Fruit fly (Drosophila melanogaster) whole organism, embryonic: ENCODE measurements around the gene CG9503.
A peak's percentile ranks its signal among the peaks of the same experiment; 100 is the strongest.

Experiments
- Antp ChIP-seq: fragments of 200-800 bp; sonication (Bioruptor generic); optimal IDR thresholded peaks from 3 replicates; lab custom pipeline; 2016; ENCODE audit warnings: missing biosample characterization, missing genetic modification characterization
- BtbVII ChIP-seq: fragments of 200-800 bp; sonication (Bioruptor generic); optimal IDR thresholded peaks from 3 replicates; lab custom pipeline; 2017; ENCODE audit warnings: missing biosample characterization, mild to moderate bottlenecking, missing genetic modification characterization
- C15 ChIP-seq: fragments of 200-800 bp; sonication (Bioruptor generic); IDR thresholded peaks from 3 replicates; pipeline ENCODE4 v1.3.6; 2022; ENCODE audit warnings: missing biosample characterization, missing genetic modification characterization
- CG11504 ChIP-seq: fragments of 200-800 bp; sonication (Bioruptor generic); optimal IDR thresholded peaks from 3 replicates; lab custom pipeline; 2019; ENCODE audit warnings: missing biosample characterization, mild to moderate bottlenecking, missing genetic modification characterization, moderate library complexity
- CG13775 ChIP-seq: fragments of 200-800 bp; sonication (Bioruptor generic); optimal IDR thresholded peaks from 3 replicates; lab custom pipeline; 2017; ENCODE audit warnings: missing biosample characterization, mild to moderate bottlenecking, missing genetic modification characterization
- CG15601 ChIP-seq: fragments of 200-800 bp; sonication (Bioruptor generic); optimal IDR thresholded peaks from 3 replicates; lab custom pipeline; 2019; ENCODE audit warnings: missing biosample characterization, mild to moderate bottlenecking, missing genetic modification characterization, moderate library complexity
- CG17361 ChIP-seq: fragments of 200-800 bp; sonication (Bioruptor generic); IDR thresholded peaks from 3 replicates; pipeline ENCODE4 v1.3.6; 2022; ENCODE audit warnings: missing biosample characterization, missing genetic modification characterization
- CG18262 ChIP-seq: fragments of 200-800 bp; optimal IDR thresholded peaks from 3 replicates; lab custom pipeline; 2019; ENCODE audit warnings: missing biosample characterization, mild to moderate bottlenecking, missing genetic modification characterization, moderate library complexity
- CG2129 ChIP-seq: fragments of 200-800 bp; sonication (Bioruptor generic); IDR thresholded peaks from 2 replicates; pipeline ENCODE4 v1.3.6; 2022; ENCODE audit warnings: missing biosample characterization, missing genetic modification characterization; ENCODE audit not compliant: partially characterized antibody
- CG2678 ChIP-seq: fragments of 200-800 bp; sonication (Bioruptor generic); optimal IDR thresholded peaks from 3 replicates; lab custom pipeline; 2019; ENCODE audit warnings: missing biosample characterization, mild to moderate bottlenecking, missing genetic modification characterization, moderate library complexity
- CG2712 ChIP-seq: fragments of 200-800 bp; optimal IDR thresholded peaks from 3 replicates; lab custom pipeline; 2019; ENCODE audit warnings: missing biosample characterization, mild to moderate bottlenecking, missing genetic modification characterization, moderate library complexity
- CG2875 ChIP-seq: fragments of 200-800 bp; sonication (Bioruptor generic); optimal IDR thresholded peaks from 2 replicates; lab custom pipeline; 2017; ENCODE audit warnings: missing biosample characterization, mild to moderate bottlenecking, missing genetic modification characterization, missing genetic modification reagents
- CG31441 ChIP-seq: fragments of 200-800 bp; sonication (Bioruptor generic); IDR thresholded peaks from 2 replicates; pipeline ENCODE4 v1.3.6; 2022; ENCODE audit warnings: missing biosample characterization, missing genetic modification characterization
- CG33213 ChIP-seq: fragments of 200-800 bp; sonication (Bioruptor generic); optimal IDR thresholded peaks from 3 replicates; lab custom pipeline; 2016; ENCODE audit warnings: missing biosample characterization, missing genetic modification characterization
- CG3838 ChIP-seq: fragments of 200-800 bp; sonication (Bioruptor generic); optimal IDR thresholded peaks from 3 replicates; lab custom pipeline; 2016; ENCODE audit warnings: missing biosample characterization, missing genetic modification characterization
- CG3995 ChIP-seq: fragments of 200-800 bp; sonication (Bioruptor generic); optimal IDR thresholded peaks from 3 replicates; lab custom pipeline; 2016; ENCODE audit warnings: missing biosample characterization, missing genetic modification characterization
- CG4328 ChIP-seq: fragments of 200-800 bp; sonication (Bioruptor generic); optimal IDR thresholded peaks from 3 replicates; lab custom pipeline; 2017; ENCODE audit warnings: missing biosample characterization, missing genetic modification reagents, missing genetic modification characterization
- CG4424 ChIP-seq: fragments of 200-800 bp; sonication (Bioruptor generic); optimal IDR thresholded peaks from 3 replicates; lab custom pipeline; 2016; ENCODE audit warnings: missing biosample characterization, missing genetic modification characterization
- CG6272 ChIP-seq: fragments of 200-800 bp; sonication (Bioruptor generic); IDR thresholded peaks from 2 replicates; pipeline ENCODE4 v1.3.6; 2022; ENCODE audit warnings: missing biosample characterization, missing genetic modification characterization
- CG8290 ChIP-seq, 3 experiments: fragments of 200-800 bp; sonication (Bioruptor generic); optimal IDR thresholded peaks; 2 replicates each; lab custom pipeline; 2016 to 2019; ENCODE audit warnings: missing biosample characterization in 3 of 3, missing genetic modification characterization in 3 of 3, mild to moderate bottlenecking in 2 of 3, moderate library complexity in 1 of 3
- CG8924 ChIP-seq: fragments of 200-800 bp; optimal IDR thresholded peaks from 3 replicates; lab custom pipeline; 2019; ENCODE audit warnings: missing biosample characterization, mild to moderate bottlenecking, missing genetic modification characterization, moderate library complexity
- D19A ChIP-seq: fragments of 200-800 bp; optimal IDR thresholded peaks from 3 replicates; lab custom pipeline; 2019; ENCODE audit warnings: missing biosample characterization, mild to moderate bottlenecking, missing genetic modification characterization, moderate library complexity
- D19B ChIP-seq: fragments of 200-800 bp; sonication (Bioruptor generic); optimal IDR thresholded peaks from 2 replicates; lab custom pipeline; 2017; ENCODE audit warnings: missing biosample characterization, mild to moderate bottlenecking, missing genetic modification characterization
- Drgx ChIP-seq: fragments of 200-800 bp; sonication (Bioruptor generic); IDR thresholded peaks from 2 replicates; pipeline ENCODE4 v1.3.6; 2022; ENCODE audit warnings: missing biosample characterization, missing genetic modification characterization
- HmgZ ChIP-seq: fragments of 200-800 bp; sonication (Bioruptor generic); optimal IDR thresholded peaks from 2 replicates; lab custom pipeline; 2018; ENCODE audit warnings: missing biosample characterization, mild to moderate bottlenecking, missing genetic modification characterization
- Med ChIP-seq: fragments of 200-800 bp; sonication (Bioruptor generic); peaks from one replicate; lab custom pipeline; 2016; ENCODE audit warnings: missing biosample characterization, missing genetic modification characterization, mild to moderate bottlenecking, inconsistent platforms, moderate library complexity
- Meics ChIP-seq: fragments of 200-800 bp; sonication (Bioruptor generic); optimal IDR thresholded peaks from 2 replicates; lab custom pipeline; 2017; ENCODE audit warnings: missing biosample characterization, mild to moderate bottlenecking, missing genetic modification characterization
- Nf-YB ChIP-seq: fragments of 200-800 bp; sonication (Bioruptor generic); optimal IDR thresholded peaks from 3 replicates; lab custom pipeline; 2019; ENCODE audit warnings: missing biosample characterization, mild to moderate bottlenecking, missing genetic modification characterization, moderate library complexity
- Sox102F ChIP-seq: fragments of 200-800 bp; sonication (Bioruptor generic); optimal IDR thresholded peaks from 2 replicates; lab custom pipeline; 2018; ENCODE audit warnings: missing biosample characterization, mild to moderate bottlenecking, missing genetic modification characterization, moderate library complexity
- Sry-β ChIP-seq: fragments of 200-800 bp; sonication (Bioruptor generic); optimal IDR thresholded peaks from 2 replicates; lab custom pipeline; 2018; ENCODE audit warnings: missing biosample characterization, mild to moderate bottlenecking, missing genetic modification characterization, moderate library complexity
- TFAM ChIP-seq: fragments of 200-800 bp; sonication (Bioruptor generic); optimal IDR thresholded peaks from 2 replicates; lab custom pipeline; 2017; ENCODE audit warnings: missing biosample characterization, missing genetic modification characterization, inconsistent platforms
- bsh ChIP-seq, 2 experiments: fragments of 200-800 bp; sonication (Bioruptor generic); optimal IDR thresholded peaks; 2 replicates each; lab custom pipeline; 2017 to 2018; ENCODE audit warnings: mild to moderate bottlenecking in 2 of 2, missing biosample characterization in 2 of 2, missing genetic modification characterization in 2 of 2, moderate library complexity in 1 of 2
- dmrt99B ChIP-seq: fragments of 200-800 bp; sonication (Bioruptor generic); optimal IDR thresholded peaks from 2 replicates; lab custom pipeline; 2018; ENCODE audit warnings: missing biosample characterization, mild to moderate bottlenecking, missing genetic modification characterization, moderate library complexity
- eve ChIP-seq, 2 experiments: fragments of >200 bp; optimal IDR thresholded peaks; 2 replicates each; lab custom pipeline; 2017; ENCODE audit warnings: missing biosample characterization in 2 of 2, missing genetic modification characterization in 2 of 2
- fd96Cb ChIP-seq: fragments of 200-800 bp; sonication (Bioruptor generic); optimal IDR thresholded peaks from 2 replicates; lab custom pipeline; 2018; ENCODE audit warnings: missing biosample characterization, mild to moderate bottlenecking, missing genetic modification characterization, moderate library complexity
- gem ChIP-seq: fragments of 200-800 bp; sonication (Bioruptor generic); optimal IDR thresholded peaks from 2 replicates; lab custom pipeline; 2019; ENCODE audit warnings: missing biosample characterization, mild to moderate bottlenecking, missing genetic modification characterization, moderate library complexity
- grau ChIP-seq: fragments of 200-800 bp; optimal IDR thresholded peaks from 3 replicates; lab custom pipeline; 2019; ENCODE audit warnings: missing biosample characterization, mild to moderate bottlenecking, missing genetic modification characterization, moderate library complexity
- ken ChIP-seq: fragments of 200-800 bp; sonication (Bioruptor generic); IDR thresholded peaks from 3 replicates; pipeline ENCODE4 v1.3.6; 2022; ENCODE audit warnings: missing biosample characterization, missing genetic modification characterization
- lbe ChIP-seq: fragments of 200-800 bp; sonication (Bioruptor generic); optimal IDR thresholded peaks from 2 replicates; lab custom pipeline; 2016; ENCODE audit warnings: missing biosample characterization, mild to moderate bottlenecking, missing genetic modification characterization
- oc ChIP-seq: fragments of 200-800 bp; sonication (Bioruptor generic); optimal IDR thresholded peaks from 2 replicates; lab custom pipeline; 2018; ENCODE audit warnings: missing biosample characterization, mild to moderate bottlenecking, missing genetic modification characterization, moderate library complexity
- otp ChIP-seq: fragments of 200-800 bp; sonication (Bioruptor generic); IDR thresholded peaks from 3 replicates; pipeline ENCODE4, ENCODE4 v1.3.6; 2022; ENCODE audit warnings: missing biosample characterization, missing genetic modification characterization
- pb ChIP-seq: fragments of 200-800 bp; sonication (Bioruptor generic); optimal IDR thresholded peaks from 3 replicates; lab custom pipeline; 2016; ENCODE audit warnings: missing biosample characterization, missing genetic modification characterization
- peb ChIP-seq: fragments of 200-800 bp; sonication (Bioruptor generic); IDR thresholded peaks from 2 replicates; pipeline ENCODE4 v1.3.6; 2022; ENCODE audit warnings: missing biosample characterization, missing genetic modification characterization
- pita ChIP-seq: fragments of 200-800 bp; sonication (Bioruptor generic); optimal IDR thresholded peaks from 2 replicates; lab custom pipeline; 2017; ENCODE audit warnings: missing biosample characterization, mild to moderate bottlenecking, missing genetic modification characterization
- sens ChIP-seq: fragments of 200-800 bp; sonication (Bioruptor generic); peaks from one replicate; lab custom pipeline; 2016; ENCODE audit warnings: missing biosample characterization, missing genetic modification characterization
- slbo ChIP-seq: fragments of 200-800 bp; sonication (Bioruptor generic); IDR thresholded peaks from 2 replicates; pipeline ENCODE4 v1.3.6; 2022; ENCODE audit warnings: missing biosample characterization, missing genetic modification characterization
- sqz ChIP-seq: fragments of 200-800 bp; sonication (Bioruptor generic); optimal IDR thresholded peaks from 3 replicates; lab custom pipeline; 2018; ENCODE audit warnings: missing biosample characterization, mild to moderate bottlenecking, missing genetic modification characterization
- usp ChIP-seq: fragments of >200 bp; optimal IDR thresholded peaks from 2 replicates; lab custom pipeline; 2017; ENCODE audit warnings: missing biosample characterization, missing genetic modification characterization

The CG9503 gene

DNA sequence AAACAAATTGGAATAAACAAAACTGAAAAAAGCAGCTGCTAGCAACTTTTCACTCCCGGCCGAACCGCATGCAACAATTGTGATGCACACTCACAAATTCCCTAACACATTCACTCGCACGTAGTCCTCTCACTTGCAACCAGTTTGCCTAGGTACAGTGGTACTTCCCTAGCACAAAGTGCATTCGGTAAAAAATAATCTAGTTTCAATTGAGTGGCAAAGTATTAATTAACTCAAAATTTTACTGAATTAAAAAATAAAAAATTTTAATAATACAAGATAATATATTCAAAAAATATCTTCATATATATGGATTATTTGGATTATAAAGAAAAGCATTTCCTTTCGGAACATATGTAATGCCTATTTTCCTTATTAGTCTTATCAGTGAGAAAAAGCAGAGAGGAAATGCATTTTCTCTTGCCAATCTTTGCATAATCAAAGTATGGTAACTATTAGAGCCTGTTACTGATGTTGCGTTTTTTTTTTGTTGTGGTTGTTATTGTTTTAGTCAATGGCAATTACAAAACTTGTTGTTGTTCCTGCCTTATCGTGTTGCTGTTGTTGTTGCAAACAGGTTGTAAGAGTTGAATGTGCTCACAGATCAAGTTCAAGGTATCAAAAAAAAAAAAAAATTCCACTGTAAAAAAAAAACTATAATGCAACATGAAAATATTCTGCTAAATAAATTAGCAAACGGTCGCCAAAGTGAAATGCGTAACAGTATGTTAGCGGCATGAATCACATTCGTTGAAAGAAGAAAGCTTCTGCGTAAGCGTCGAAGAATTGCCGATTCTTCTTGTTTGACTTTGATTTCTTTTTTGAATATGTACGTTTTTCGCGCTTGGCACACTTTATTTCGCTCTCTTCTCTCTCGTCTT, 657 bp downstream of the CG9503 start:
- TF ChIP-seq otp (GFP tag; lab: Robert Waterston, UW) (no peak), sqz (GFP tag; lab: Kevin White, UChicago) (peak; percentile 63), CG17361 (GFP tag; lab: Robert Waterston, UW) (0 out of 3 replicates have a peak, but pooled peaks have one; percentile 27), CG11504 (tag; lab: Kevin White, UChicago) (peak; percentile 4), CG2712 (peak; percentile 18), D19A (tag; lab: Kevin White, UChicago) (peak; percentile 27), Drgx (GFP tag; lab: Robert Waterston, UW) (peak; percentile 64), dmrt99B (tag; lab: Kevin White, UChicago) (peak; percentile 19), CG18262 (peak; percentile 23), Sox102F (peak; percentile 31), Med (GFP tag; lab: Kevin White, UChicago) (peak; percentile 53), Meics (no peak), Nf-YB (GFP tag; lab: Kevin White, UChicago) (no peak), CG31441 (GFP tag; lab: Robert Waterston, UW) (0 out of 2 replicates have a peak, but pooled peaks have one; percentile 14), fd96Cb (tag; lab: Kevin White, UChicago) (peak; percentile 0), gem (tag; lab: Kevin White, UChicago) (peak; percentile 26), bsh (GFP tag; optimal IDR thresholded peaks at IDR 0.05; lab: Kevin White, UChicago) (peak; percentile 9 to 30), eve (GFP tag; optimal IDR thresholded peaks at IDR 0.05; lab: Kevin White, UChicago) (peak in 1 of 2 experiments; percentile 37), CG2678 (tag; lab: Kevin White, UChicago) (peak; percentile 3), CG4328 (GFP tag; lab: Kevin White, UChicago) (no peak), slbo (no peak), sens (GFP tag; lab: Kevin White, UChicago) (peak; percentile 75), grau (tag; lab: Kevin White, UChicago) (peak; percentile 55), CG3995 (GFP tag; lab: Kevin White, UChicago) (no peak)

DNA sequence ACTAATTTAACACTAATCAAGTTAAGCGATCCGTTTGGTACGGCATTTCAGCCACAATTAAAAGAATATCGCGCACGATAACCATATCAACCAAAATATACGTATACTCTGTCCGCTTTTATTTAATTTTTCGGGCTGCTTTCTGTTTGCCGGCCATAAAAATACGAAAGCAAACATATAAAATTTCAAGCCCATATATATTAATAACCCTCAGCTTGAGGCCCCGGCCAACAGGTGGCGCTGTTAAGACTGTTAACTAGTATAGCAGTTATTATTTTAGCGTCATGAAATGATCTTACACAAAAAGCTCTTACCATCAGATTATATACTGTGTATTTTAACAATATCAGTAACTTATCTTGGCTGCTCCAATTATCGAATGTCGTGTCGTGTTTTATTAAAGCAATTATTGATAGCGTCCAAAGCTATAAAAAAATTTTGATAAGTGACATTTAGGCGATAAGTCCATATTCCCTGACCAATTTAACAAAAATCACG, 4.5 kb downstream of the CG9503 start, which contains the start of gene Eo:
Eo (minus strand) TSS at position 51 of the 498 bp plus-strand sequence.
- no peak for TF ChIP-seq peb (GFP tag; lab: Robert Waterston, UW)
- no peak for TF ChIP-seq CG2129 (GFP tag; lab: Robert Waterston, UW)
- TF ChIP-seq CG6272 = no peak
- no peak for TF ChIP-seq ken (GFP tag; lab: Robert Waterston, UW)
- no peak for TF ChIP-seq CG2712
- TF ChIP-seq CG2875 (GFP tag; lab: Kevin White, UChicago) = no peak
- no peak for TF ChIP-seq CG13775 (GFP tag; lab: Kevin White, UChicago)
- TF ChIP-seq HmgZ = no peak
- no peak for TF ChIP-seq CG8924 (tag; lab: Kevin White, UChicago)
- peak; percentile 22 for TF ChIP-seq CG15601
- TF ChIP-seq BtbVII = no peak
- no peak for TF ChIP-seq CG4424 (GFP tag; lab: Kevin White, UChicago)
- no peak for TF ChIP-seq CG33213 (GFP tag; lab: Kevin White, UChicago)
- TF ChIP-seq Sry-β = no peak
- TF ChIP-seq oc = no peak
- TF ChIP-seq pita (GFP tag; lab: Kevin White, UChicago) = peak; percentile 23
- TF ChIP-seq TFAM = no peak
- TF ChIP-seq usp (GFP tag; lab: Kevin White, UChicago) = no peak
- TF ChIP-seq CG8290 (GFP tag; optimal IDR thresholded peaks at IDR 0.05; lab: Kevin White, UChicago) = peak; percentile 20
- no peak for TF ChIP-seq CG8290 (tag; optimal IDR thresholded peaks at IDR 0.05; lab: Kevin White, UChicago)
- TF ChIP-seq lbe (GFP tag; lab: Kevin White, UChicago) = no peak
- no peak for TF ChIP-seq C15 (GFP tag; lab: Robert Waterston, UW)
- no peak for TF ChIP-seq D19B (GFP tag; lab: Kevin White, UChicago)
- TF ChIP-seq pb (GFP tag; lab: Kevin White, UChicago) = no peak
- no peak for TF ChIP-seq Antp (GFP tag; lab: Kevin White, UChicago)
- no peak for TF ChIP-seq CG3838 (GFP tag; lab: Kevin White, UChicago)
